ENCODE assay signal across 2 worm cellular contexts in genomic region chrX:15297396-15297827, ce11.
A peak's percentile ranks its signal among the peaks of the same experiment; 100 is the strongest.
TF ChIP-seq lines count a peak whose summit lies in the region.

No protein-coding gene starts in this region.

TF ChIP-seq in whole organism, L1 larva, 84 proteins besides CTCF, POLR2A, EP300 and RAD21 (continued from another document):
- TF ChIP-seq nhr-90 (tag; optimal IDR thresholded peaks at IDR 0.05; lab: Kevin White, UChicago; ENCODE audit: poor library complexity) (peak; percentile 60), pqm-1 (tag; optimal IDR thresholded peaks at IDR 0.05; lab: Kevin White, UChicago) (no peak), swsn-7 (tag; optimal IDR thresholded peaks at IDR 0.05; lab: Kevin White, UChicago) (peak; percentile 25), dsc-1 (tag; optimal IDR thresholded peaks at IDR 0.05; lab: Kevin White, UChicago) (peak; percentile 26), nhr-71 (tag; optimal IDR thresholded peaks at IDR 0.05; lab: Kevin White, UChicago) (peak; percentile 52), F16B12.6 (tag; optimal IDR thresholded peaks at IDR 0.05; lab: Kevin White, UChicago) (no peak), lsy-2 (tag; optimal IDR thresholded peaks at IDR 0.05; lab: Kevin White, UChicago) (peak; percentile 13 to 39), lin-14 (GFP tag; optimal IDR thresholded peaks at IDR 0.05; lab: Kevin White, UChicago) (peak; percentile 10), tbx-2 (tag; optimal IDR thresholded peaks at IDR 0.05; lab: Kevin White, UChicago) (peak; percentile 6), elt-3 (tag; optimal IDR thresholded peaks at IDR 0.05; lab: Kevin White, UChicago) (peak in 1 of 6 experiments; percentile 30), nhr-47 (tag; optimal IDR thresholded peaks at IDR 0.05; lab: Kevin White, UChicago) (peak; percentile 56)

TF ChIP-seq in whole organism, young adult, 124 proteins besides CTCF, POLR2A, EP300 and RAD21 (continued from another document):
- TF ChIP-seq lin-35 (GFP tag; optimal IDR thresholded peaks at IDR 0.05; lab: Kevin White, UChicago) = peak in 1 of 3 experiments; percentile 64
- no peak for TF ChIP-seq attf-3 (GFP tag; conservative IDR thresholded peaks at IDR 0.05; lab: Robert Waterston, UW)
- no peak for TF ChIP-seq Y53G8AR.9 (GFP tag; conservative IDR thresholded peaks at IDR 0.05; lab: Robert Waterston, UW)
- TF ChIP-seq zfh-2 (GFP tag; conservative IDR thresholded peaks at IDR 0.05; lab: Robert Waterston, UW) = no peak
- peak; percentile 68; the same call in 1 of the 2 replicates for TF ChIP-seq rcor-1 (GFP tag; IDR thresholded peaks at IDR 0.05; lab: Robert Waterston, UW)
- TF ChIP-seq Y79H2A.3 (GFP tag; conservative IDR thresholded peaks at IDR 0.05; lab: Robert Waterston, UW) = no peak
- peak; percentile 48 for TF ChIP-seq hlh-12 (tag; optimal IDR thresholded peaks at IDR 0.05; lab: Kevin White, UChicago)
- TF ChIP-seq mxl-1 (tag; optimal IDR thresholded peaks at IDR 0.05; lab: Kevin White, UChicago) = peak; percentile 49
- TF ChIP-seq lin-54 (GFP tag; optimal IDR thresholded peaks at IDR 0.05; lab: Kevin White, UChicago) = peak; percentile 64
- peak; percentile 95 for TF ChIP-seq lin-26 (GFP tag; IDR thresholded peaks at IDR 0.05; lab: Robert Waterston, UW)
- TF ChIP-seq hlh-26 (GFP tag; conservative IDR thresholded peaks at IDR 0.05; lab: Robert Waterston, UW) = no peak
- TF ChIP-seq atf-7 (tag; optimal IDR thresholded peaks at IDR 0.05; lab: Kevin White, UChicago) = peak; percentile 68
- TF ChIP-seq let-607 (tag; optimal IDR thresholded peaks at IDR 0.05; lab: Kevin White, UChicago) = peak; percentile 20 to 74
- peak; percentile 53; the same call in 1 of the 2 replicates for TF ChIP-seq mcd-1 (GFP tag; IDR thresholded peaks at IDR 0.05; lab: Robert Waterston, UW)
- TF ChIP-seq dox-1 (GFP tag; IDR thresholded peaks at IDR 0.05; lab: Robert Waterston, UW) = peak; percentile 78
- peak; percentile 85 for TF ChIP-seq D2030.7 (GFP tag; IDR thresholded peaks at IDR 0.05; lab: Robert Waterston, UW)
- no peak for TF ChIP-seq ceh-91 (GFP tag; IDR thresholded peaks at IDR 0.05; lab: Robert Waterston, UW)
- peak; percentile 50 for TF ChIP-seq ztf-26 (tag; optimal IDR thresholded peaks at IDR 0.05; lab: Kevin White, UChicago)
- TF ChIP-seq fkh-3 (tag; optimal IDR thresholded peaks at IDR 0.05; lab: Kevin White, UChicago) = peak; percentile 56
- no peak for TF ChIP-seq madf-3 (GFP tag; IDR thresholded peaks at IDR 0.05; lab: Robert Waterston, UW)
- peak; percentile 50 for TF ChIP-seq dpl-1 (GFP tag; optimal IDR thresholded peaks at IDR 0.05; lab: Kevin White, UChicago)
- TF ChIP-seq F10E7.11 (tag; optimal IDR thresholded peaks at IDR 0.05; lab: Kevin White, UChicago) = peak; percentile 28
- TF ChIP-seq bed-1 (GFP tag; IDR thresholded peaks at IDR 0.05; lab: Robert Waterston, UW) = no peak
- TF ChIP-seq somi-1 (GFP tag; optimal IDR thresholded peaks at IDR 0.05; lab: Kevin White, UChicago) = peak; percentile 41
- 0 out of 2 replicates have a peak, but pooled peaks have one; percentile 6 for TF ChIP-seq aptf-3 (GFP tag; IDR thresholded peaks at IDR 0.05; lab: Robert Waterston, UW)
- TF ChIP-seq unc-130 (GFP tag; optimal IDR thresholded peaks at IDR 0.05; lab: Kevin White, UChicago) = peak; percentile 62
- peak; percentile 88 for TF ChIP-seq nfyb-1 (GFP tag; IDR thresholded peaks at IDR 0.05; lab: Robert Waterston, UW)
- TF ChIP-seq tbx-9 (tag; optimal IDR thresholded peaks at IDR 0.05; lab: Kevin White, UChicago; ENCODE audit: borderline replicate concordance) = peak; percentile 40
- TF ChIP-seq ztf-25 (GFP tag; IDR thresholded peaks at IDR 0.05; lab: Robert Waterston, UW) = peak; percentile 81; the same call in 1 of the 2 replicates
- peak; percentile 33 for TF ChIP-seq ztf-22 (GFP tag; optimal IDR thresholded peaks at IDR 0.05; lab: Kevin White, UChicago)
- TF ChIP-seq chd-7 (tag; optimal IDR thresholded peaks at IDR 0.05; lab: Kevin White, UChicago) = peak; percentile 71
- no peak for TF ChIP-seq C17E4.6 (GFP tag; IDR thresholded peaks at IDR 0.05; lab: Robert Waterston, UW)
- peak; percentile 78 for TF ChIP-seq madf-10 (tag; optimal IDR thresholded peaks at IDR 0.05; lab: Kevin White, UChicago)
- TF ChIP-seq snpc-3.4 (tag; optimal IDR thresholded peaks at IDR 0.05; lab: Kevin White, UChicago) = peak; percentile 89
- peak; percentile 84 for TF ChIP-seq snpc-1.1 (tag; optimal IDR thresholded peaks at IDR 0.05; lab: Kevin White, UChicago; ENCODE audit: insufficient read depth)
- TF ChIP-seq B0336.3 (GFP tag; IDR thresholded peaks at IDR 0.05; lab: Robert Waterston, UW) = 0 out of 2 replicates have a peak, but pooled peaks have one; percentile 41
- peak; percentile 29 for TF ChIP-seq F23B12.7 (tag; optimal IDR thresholded peaks at IDR 0.05; lab: Kevin White, UChicago; ENCODE audit: insufficient read depth)
- peak; percentile 29 for TF ChIP-seq ceh-27 (GFP tag; optimal IDR thresholded peaks at IDR 0.05; lab: Kevin White, UChicago)
- TF ChIP-seq attf-5 (GFP tag; optimal IDR thresholded peaks at IDR 0.05; lab: Kevin White, UChicago) = peak; percentile 38
- peak; percentile 60 for TF ChIP-seq hmg-20 (GFP tag; IDR thresholded peaks at IDR 0.05; lab: Robert Waterston, UW)
- TF ChIP-seq ztf-18 (tag; optimal IDR thresholded peaks at IDR 0.05; lab: Kevin White, UChicago) = peak; percentile 79
- peak; percentile 81 for TF ChIP-seq T07F8.4 (tag; optimal IDR thresholded peaks at IDR 0.05; lab: Kevin White, UChicago)
- peak; percentile 76 for TF ChIP-seq nhr-179 (tag; optimal IDR thresholded peaks at IDR 0.05; lab: Kevin White, UChicago)
- TF ChIP-seq ztf-3 (GFP tag; optimal IDR thresholded peaks at IDR 0.05; lab: Kevin White, UChicago) = no peak
- peak; percentile 65 for TF ChIP-seq snpc-1.3 (tag; optimal IDR thresholded peaks at IDR 0.05; lab: Kevin White, UChicago; ENCODE audit: insufficient read depth)
- no peak for TF ChIP-seq egrh-3 (GFP tag; IDR thresholded peaks at IDR 0.05; lab: Robert Waterston, UW)
- peak; percentile 80 for TF ChIP-seq ZK185.1 (tag; optimal IDR thresholded peaks at IDR 0.05; lab: Kevin White, UChicago; ENCODE audit: poor library complexity, severe bottlenecking)
- no peak for TF ChIP-seq unc-62 (GFP tag; optimal IDR thresholded peaks at IDR 0.05; lab: Kevin White, UChicago)
- no peak for TF ChIP-seq hsf-1 (GFP tag; IDR thresholded peaks at IDR 0.05; lab: Robert Waterston, UW)
- TF ChIP-seq nfya-2 (GFP tag; IDR thresholded peaks at IDR 0.05; lab: Robert Waterston, UW) = no peak
- TF ChIP-seq egl-44 (GFP tag; IDR thresholded peaks at IDR 0.05; lab: Robert Waterston, UW) = peak; percentile 42; the same call in 1 of the 2 replicates
- TF ChIP-seq ceh-79 (tag; optimal IDR thresholded peaks at IDR 0.05; lab: Kevin White, UChicago) = peak; percentile 82
- TF ChIP-seq ceh-40 (GFP tag; IDR thresholded peaks at IDR 0.05; lab: Robert Waterston, UW) = peak; percentile 68
- peak; percentile 35 for TF ChIP-seq F49E8.2 (tag; optimal IDR thresholded peaks at IDR 0.05; lab: Kevin White, UChicago; ENCODE audit: insufficient read depth)
- peak; percentile 87 for TF ChIP-seq die-1 (tag; optimal IDR thresholded peaks at IDR 0.05; lab: Kevin White, UChicago)
- TF ChIP-seq sdz-38 (tag; optimal IDR thresholded peaks at IDR 0.05; lab: Kevin White, UChicago) = no peak
- no peak for TF ChIP-seq efl-1 (GFP tag; optimal IDR thresholded peaks at IDR 0.05; lab: Kevin White, UChicago)
- TF ChIP-seq B0035.1 (tag; optimal IDR thresholded peaks at IDR 0.05; lab: Kevin White, UChicago) = peak; percentile 78
- peak; percentile 96 for TF ChIP-seq rpc-1 (optimal IDR thresholded peaks at IDR 0.05; lab: Kevin White, UChicago)
- peak; percentile 98 for TF ChIP-seq rpc-1 (tag; optimal IDR thresholded peaks at IDR 0.05; lab: Kevin White, UChicago)
- TF ChIP-seq him-1 (tag; optimal IDR thresholded peaks at IDR 0.05; lab: Kevin White, UChicago) = peak; percentile 93
- TF ChIP-seq nhr-120 (GFP tag; IDR thresholded peaks at IDR 0.05; lab: Robert Waterston, UW) = 0 out of 2 replicates have a peak, but pooled peaks have one; percentile 30
